Fruit fly (Drosophila melanogaster): ENCODE data around the gene pim.

The pim gene

DNA sequence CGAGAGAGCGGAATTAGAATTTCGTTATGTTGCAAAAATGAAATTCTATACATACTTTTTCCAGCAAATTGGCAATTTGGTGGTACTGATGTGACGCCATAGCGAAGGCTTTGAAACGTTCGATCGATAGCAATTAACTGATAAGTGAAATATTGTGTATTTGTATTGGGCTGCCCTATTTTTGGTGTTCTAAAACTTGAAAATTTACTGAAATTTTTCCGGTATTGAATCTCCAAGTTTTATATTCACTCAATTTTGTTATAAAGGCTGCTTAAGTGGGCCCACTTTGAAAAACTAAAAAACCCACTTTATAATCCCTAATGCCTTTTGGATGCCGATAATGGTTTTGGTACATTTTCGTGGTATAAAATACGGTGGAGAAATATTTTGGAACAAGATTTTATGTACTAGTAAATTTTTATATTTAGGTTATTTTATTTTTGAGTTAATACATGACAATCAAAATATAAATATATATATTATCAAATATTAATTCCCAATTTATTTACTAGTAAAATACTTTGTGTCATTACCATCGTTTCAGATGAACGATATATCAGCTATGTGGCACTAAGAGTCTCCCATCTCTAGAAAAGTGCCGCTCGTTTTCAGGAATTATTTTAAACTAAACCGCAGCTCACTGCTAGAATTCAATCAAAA lies at the start of gene pim, which contains the start of gene Cand1:
Gene pim (plus strand): TSS at position 582 of the 660 bp plus-strand sequence.
Gene Cand1 (minus strand): TSS at position 300 of the 660 bp plus-strand sequence.
- TF ChIP-seq brk (GFP tag; optimal IDR thresholded peaks at IDR 0.05) (no peak), Abd-B (GFP tag; optimal IDR thresholded peaks at IDR 0.05) (no peak), Vsx2 (GFP tag; optimal IDR thresholded peaks at IDR 0.05; ENCODE audit: partially characterized antibody) (no peak), Hr83 (GFP tag; optimal IDR thresholded peaks at IDR 0.05; ENCODE audit: poor library complexity, severe bottlenecking) (no peak), tai (GFP tag; optimal IDR thresholded peaks at IDR 0.05) (no peak), fru (GFP tag; optimal IDR thresholded peaks at IDR 0.05) (no peak), CrebA (GFP tag; optimal IDR thresholded peaks at IDR 0.05; ENCODE audit: borderline replicate concordance) (no peak), psq (GFP tag; optimal IDR thresholded peaks at IDR 0.05) (no peak), lola (GFP tag; optimal IDR thresholded peaks at IDR 0.05) (no peak), HLH106 (tag; optimal IDR thresholded peaks at IDR 0.05) (peak; percentile 11), dmrt93B (GFP tag; optimal IDR thresholded peaks at IDR 0.05) (no peak), h (GFP tag; optimal IDR thresholded peaks at IDR 0.05) (no peak), CG32264 (GFP tag; optimal IDR thresholded peaks at IDR 0.05) (no peak), Rel (GFP tag; optimal IDR thresholded peaks at IDR 0.05) (no peak), Rel (tag; optimal IDR thresholded peaks at IDR 0.05) (peak; percentile 36), Dfd (GFP tag; optimal IDR thresholded peaks at IDR 0.05) (no peak), usp (GFP tag; optimal IDR thresholded peaks at IDR 0.05) (no peak), woc (GFP tag; optimal IDR thresholded peaks at IDR 0.05) (peak; percentile 22)

DNA sequence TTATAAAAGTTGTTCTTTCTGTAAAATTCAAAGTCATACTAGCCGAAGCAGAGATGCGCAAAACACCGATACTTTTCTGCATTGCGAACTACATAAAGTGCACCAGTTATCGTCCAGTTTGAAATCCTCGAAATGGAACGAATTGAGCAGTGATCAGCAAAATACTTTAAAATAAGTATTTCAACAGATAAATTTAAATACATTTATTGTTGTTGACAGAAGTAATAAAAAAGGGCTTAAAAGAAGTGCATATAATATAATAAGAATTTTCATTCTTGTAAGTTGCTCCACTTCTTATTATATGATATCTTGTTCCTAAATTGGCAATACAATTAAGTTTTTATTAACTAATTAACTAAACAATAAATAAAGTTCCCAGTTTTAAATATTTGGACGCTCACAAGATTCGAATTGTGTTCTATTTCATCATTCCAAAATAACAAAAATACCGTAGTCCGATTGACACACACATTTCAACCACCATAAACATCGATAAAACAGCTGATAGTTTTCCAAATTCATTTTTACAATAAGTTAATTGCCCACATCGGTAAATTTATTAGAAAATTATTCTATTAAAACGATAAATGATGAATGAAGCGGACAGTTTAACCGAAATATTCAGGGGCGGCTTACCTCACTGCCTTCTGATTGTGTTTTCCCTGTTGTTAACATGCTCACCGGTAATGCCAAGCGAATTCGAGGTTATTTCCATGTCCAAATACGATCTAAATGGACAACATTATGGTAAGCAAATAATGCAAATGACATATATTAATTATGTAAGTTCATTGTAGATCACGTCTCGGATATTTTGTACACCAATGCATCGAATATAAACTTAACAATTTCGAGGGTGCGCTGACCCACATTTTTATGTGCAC lies 48.2 kb upstream of the pim start, which contains the start of the genes Usp14 and CG4972:
Gene Usp14 (minus strand): TSS at position 70 of the 884 bp plus-strand sequence.
Gene CG4972 (plus strand): TSS at position 466 of the 884 bp plus-strand sequence.
- TF ChIP-seq Jra (GFP tag; optimal IDR thresholded peaks at IDR 0.05) (no peak), woc (GFP tag; optimal IDR thresholded peaks at IDR 0.05) (peak; percentile 69), HLH106 (tag; optimal IDR thresholded peaks at IDR 0.05) (peak; percentile 8)

DNA sequence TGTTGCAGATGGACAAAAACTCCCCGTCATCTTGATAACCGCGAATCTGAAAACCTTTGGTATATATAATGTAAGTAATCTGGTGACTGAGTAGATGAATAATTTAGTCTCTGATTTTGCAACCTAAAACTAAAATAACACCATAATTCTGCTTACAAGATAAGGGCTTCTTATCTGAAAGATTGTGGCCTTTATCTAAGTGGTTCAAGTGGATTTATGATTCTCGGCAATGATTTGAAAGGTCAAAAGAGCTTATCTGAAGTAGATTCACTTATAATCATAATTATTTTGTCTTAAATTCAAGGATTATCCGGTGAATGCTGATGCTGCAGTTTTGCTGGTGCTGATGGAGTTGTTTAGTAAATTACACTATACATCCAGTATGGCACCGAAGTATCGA lies 46.9 kb upstream of the pim start:
- TF ChIP-seq psq (GFP tag; optimal IDR thresholded peaks at IDR 0.05): no peak
- no peak for TF ChIP-seq sage (GFP tag; optimal IDR thresholded peaks at IDR 0.05)
- no peak for TF ChIP-seq Abd-B (GFP tag; optimal IDR thresholded peaks at IDR 0.05)
- TF ChIP-seq brk (GFP tag; optimal IDR thresholded peaks at IDR 0.05): no peak
- no peak for TF ChIP-seq Dif (GFP tag; optimal IDR thresholded peaks at IDR 0.05; ENCODE audit: partially characterized antibody)

DNA sequence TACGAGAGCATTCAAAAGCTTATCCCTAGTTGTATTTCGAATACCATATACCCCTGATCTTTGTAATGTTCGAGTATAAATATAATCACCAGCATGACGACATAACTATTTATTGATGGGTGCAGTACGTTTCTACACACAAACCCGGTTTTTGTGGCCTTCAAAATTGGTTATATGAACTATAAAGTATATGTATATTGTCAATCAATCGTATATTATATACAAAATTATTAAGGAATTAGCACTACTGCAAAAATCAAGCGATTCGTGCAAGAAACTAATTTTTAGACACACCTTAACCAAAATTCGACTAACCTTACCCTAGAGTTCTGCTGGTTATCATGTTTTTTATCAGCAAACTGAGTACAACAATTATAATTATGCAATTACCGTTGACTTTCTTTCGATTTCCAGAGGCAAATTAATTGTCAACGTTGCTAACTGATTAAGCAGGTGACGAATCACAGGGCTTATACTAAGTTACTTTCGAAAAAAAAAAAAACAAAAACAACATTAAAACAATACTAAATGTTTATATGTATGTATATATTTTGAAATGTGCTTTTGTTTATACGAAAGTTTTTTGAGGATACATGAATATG lies 42.5 kb upstream of the pim start:
- TF ChIP-seq lola (GFP tag; optimal IDR thresholded peaks at IDR 0.05) (no peak), OdsH (GFP tag; optimal IDR thresholded peaks at IDR 0.05) (no peak), h (GFP tag; optimal IDR thresholded peaks at IDR 0.05) (no peak), Mio (GFP tag; optimal IDR thresholded peaks at IDR 0.05) (no peak), CrebA (GFP tag; optimal IDR thresholded peaks at IDR 0.05; ENCODE audit: borderline replicate concordance) (no peak), rgr (GFP tag; optimal IDR thresholded peaks at IDR 0.05) (no peak), jim (GFP tag; optimal IDR thresholded peaks at IDR 0.05) (no peak), Dif (GFP tag; optimal IDR thresholded peaks at IDR 0.05; ENCODE audit: partially characterized antibody) (no peak), Abd-B (GFP tag; optimal IDR thresholded peaks at IDR 0.05) (no peak)

DNA sequence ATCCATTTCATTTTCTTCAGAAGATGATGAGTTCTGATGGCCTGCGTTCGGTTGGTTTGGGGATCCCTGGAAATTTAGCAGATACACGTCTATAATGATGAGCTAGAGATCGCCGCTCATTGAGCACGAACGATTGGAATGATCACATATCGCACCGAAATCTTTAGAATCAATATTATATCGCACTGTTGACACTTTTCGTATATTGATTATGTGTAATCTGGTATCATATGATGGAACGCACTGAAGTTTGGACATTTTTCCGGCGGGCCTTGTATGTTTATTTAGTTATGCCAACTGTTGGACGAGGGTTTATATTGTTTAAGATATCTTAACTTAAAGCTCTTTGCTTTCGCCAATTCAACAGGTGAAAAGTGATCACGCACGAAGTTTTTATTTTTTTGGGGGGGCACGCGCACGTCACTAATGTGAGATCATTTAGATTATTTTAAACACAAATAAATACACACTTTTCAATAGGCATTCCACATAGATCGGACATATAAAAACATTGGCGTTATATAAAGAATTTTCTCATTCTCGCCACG lies 41.7 kb upstream of the pim start:
- TF ChIP-seq br (GFP tag; optimal IDR thresholded peaks at IDR 0.05) (no peak), h (GFP tag; optimal IDR thresholded peaks at IDR 0.05) (peak; percentile 11), woc (GFP tag; optimal IDR thresholded peaks at IDR 0.05) (peak; percentile 10), brk (GFP tag; optimal IDR thresholded peaks at IDR 0.05) (peak; percentile 10), Rel (GFP tag; optimal IDR thresholded peaks at IDR 0.05) (no peak), Rel (tag; optimal IDR thresholded peaks at IDR 0.05) (peak; percentile 69), CG9705 (GFP tag; optimal IDR thresholded peaks at IDR 0.05) (no peak)

Measured in whole organism, wandering third instar larva.